Fruit fly (Drosophila melanogaster): ENCODE measurements around the gene Npc2d.

DNA sequence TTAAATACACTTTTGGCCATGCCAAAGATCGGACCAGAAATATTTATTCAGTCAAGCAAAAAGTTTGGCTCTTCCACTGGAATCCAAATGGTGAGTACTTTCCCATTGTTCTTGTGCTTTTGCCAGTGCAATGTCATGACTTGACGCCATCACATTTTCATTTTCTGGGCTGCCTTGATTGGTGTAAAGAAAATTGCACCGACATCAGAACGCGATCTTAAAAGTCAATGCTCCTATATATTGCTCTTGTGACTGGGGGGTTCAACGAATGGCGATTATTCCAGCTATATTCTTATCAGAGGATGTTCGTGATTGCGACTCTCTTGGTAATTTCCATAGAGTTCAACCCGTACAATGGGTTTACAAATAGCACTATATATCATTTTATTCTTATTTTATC lies 15.4 kb downstream of the Npc2d start:
- TF ChIP-seq CG32532 (GFP tag; IDR thresholded peaks at IDR 0.05) (no peak), CG7839 (tag; optimal IDR thresholded peaks at IDR 0.05) (no peak), croc (GFP tag; conservative IDR thresholded peaks at IDR 0.05) (no peak)
